Worm (Caenorhabditis elegans) whole organism, mixed stage, embryonic: ENCODE data around the gene srb-3.

Experiments used
- ceh-43 ChIP-seq: fragments of 200-800 bp; sonication (Bioruptor generic); optimal IDR thresholded peaks from 2 replicates; lab custom pipeline; 2018; ENCODE audit warnings: mild to moderate bottlenecking, missing genetic modification characterization, moderate library complexity, missing compliant biosample characterization
- ces-1 ChIP-seq: fragments of 150-350 bp; optimal IDR thresholded peaks from 2 replicates; lab custom pipeline; 2014; ENCODE audit warnings: missing biosample characterization, missing genetic modification reagents, missing genetic modification characterization
- elt-1 ChIP-seq: sonication (generic microtip); optimal IDR thresholded peaks from 2 replicates; lab custom pipeline; 2017; ENCODE audit warnings: missing genetic modification characterization, mild to moderate bottlenecking, missing compliant biosample characterization, antibody characterized with exemption, moderate library complexity, borderline replicate concordance; ENCODE audit not compliant: insufficient read depth
- lin-13 ChIP-seq: fragments of 150-350 bp; optimal IDR thresholded peaks from 2 replicates; lab custom pipeline; 2014; ENCODE audit warnings: missing biosample characterization, missing genetic modification characterization
- mab-5 ChIP-seq: fragments of 150-350 bp; optimal IDR thresholded peaks from 2 replicates; lab custom pipeline; 2014; ENCODE audit warnings: missing biosample characterization, missing genetic modification characterization
- nhr-12 ChIP-seq: fragments of 150-350 bp; optimal IDR thresholded peaks from 2 replicates; lab custom pipeline; 2014; ENCODE audit warnings: missing biosample characterization, missing genetic modification characterization
- nhr-237 ChIP-seq: fragments of 150-350 bp; optimal IDR thresholded peaks from 2 replicates; lab custom pipeline; 2014; ENCODE audit warnings: missing biosample characterization, missing genetic modification characterization
- snpc-4 ChIP-seq: fragments of 150-350 bp; optimal IDR thresholded peaks from 2 replicates; lab custom pipeline; 2014; ENCODE audit warnings: missing biosample characterization, missing genetic modification characterization
- sptf-1 ChIP-seq: sonication (generic microtip); optimal IDR thresholded peaks from 2 replicates; lab custom pipeline; 2017; ENCODE audit warnings: mild to moderate bottlenecking, missing genetic modification characterization, moderate library complexity, missing compliant biosample characterization
- unc-39 ChIP-seq: fragments of 150-350 bp; optimal IDR thresholded peaks from 2 replicates; lab custom pipeline; 2014; ENCODE audit warnings: missing biosample characterization, missing genetic modification characterization
- unc-62 ChIP-seq: fragments of 150-350 bp; optimal IDR thresholded peaks from 2 replicates; lab custom pipeline; 2014; ENCODE audit warnings: missing biosample characterization, missing genetic modification reagents, missing genetic modification characterization
- zip-8 ChIP-seq: fragments of 150-350 bp; optimal IDR thresholded peaks from 2 replicates; lab custom pipeline; 2014; ENCODE audit warnings: missing biosample characterization, missing genetic modification characterization

DNA sequence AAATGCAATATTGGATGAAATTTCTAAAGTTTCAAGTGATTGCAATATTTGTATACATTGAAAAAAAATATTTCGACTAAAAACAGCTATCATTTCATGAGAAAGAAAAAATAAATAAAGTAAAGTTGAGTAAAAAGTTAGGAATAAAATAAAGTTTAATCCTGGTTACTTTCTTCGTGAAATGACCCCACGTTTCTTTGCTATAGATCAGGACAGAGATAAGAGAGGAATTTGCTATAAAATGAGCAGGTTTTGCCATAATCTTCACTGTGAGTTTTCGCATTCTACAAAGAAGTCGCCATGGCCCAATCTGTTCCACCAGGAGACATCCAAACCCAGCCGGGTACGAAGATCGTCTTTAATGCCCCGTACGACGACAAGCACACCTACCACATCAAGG lies 27.4 kb upstream of the srb-3 start, which contains the start of gene msp-49:
- TF ChIP-seq unc-62 (GFP tag; lab: Kevin White, UChicago) (no peak), sptf-1 (tag; lab: Kevin White, UChicago) (no peak), nhr-12 (no peak), unc-39 (no peak), ces-1 (no peak), mab-5 (tag; lab: Kevin White, UChicago) (no peak), elt-1 (tag; lab: Kevin White, UChicago) (no peak), ceh-43 (no peak), snpc-4 (tag; lab: Kevin White, UChicago) (no peak), nhr-237 (tag; lab: Kevin White, UChicago) (no peak), lin-13 (no peak), zip-8 (tag; lab: Kevin White, UChicago) (no peak)
